Worm (Caenorhabditis elegans) whole organism, late embryonic: ENCODE results near the gene eak-7.

Experiments
- Y22D7AL.16 ChIP-seq: sonication (generic microtip); optimal IDR thresholded peaks from 2 replicates; lab custom pipeline; 2016; ENCODE audit warnings: missing genetic modification characterization, missing compliant biosample characterization
- ahr-1 ChIP-seq: sonication (generic microtip); optimal IDR thresholded peaks from 2 replicates; lab custom pipeline; 2016; ENCODE audit warnings: missing genetic modification characterization, missing compliant biosample characterization
- ama-1 ChIP-seq: fragments of 150-350 bp; optimal IDR thresholded peaks from 2 replicates; lab custom pipeline; 2014
- ceh-19 ChIP-seq: fragments of 200-800 bp; sonication (Bioruptor generic); optimal IDR thresholded peaks from 2 replicates; lab custom pipeline; 2018; ENCODE audit warnings: mild to moderate bottlenecking, missing genetic modification characterization, missing compliant biosample characterization
- fkh-10 ChIP-seq: fragments of 150-350 bp; optimal IDR thresholded peaks from 2 replicates; lab custom pipeline; 2014; ENCODE audit warnings: missing biosample characterization, missing genetic modification reagents, missing genetic modification characterization
- hlh-15 ChIP-seq: sonication (generic microtip); optimal IDR thresholded peaks from 2 replicates; lab custom pipeline; 2016; ENCODE audit warnings: missing genetic modification characterization, missing compliant biosample characterization
- madf-2 ChIP-seq: sonication (generic microtip); optimal IDR thresholded peaks from 2 replicates; lab custom pipeline; 2017; ENCODE audit warnings: missing genetic modification characterization, missing compliant biosample characterization
- nhr-11 ChIP-seq: fragments of 150-350 bp; optimal IDR thresholded peaks from 2 replicates; lab custom pipeline; 2014; ENCODE audit warnings: missing biosample characterization, missing genetic modification characterization
- pag-3 ChIP-seq: sonication (generic microtip); optimal IDR thresholded peaks from 2 replicates; lab custom pipeline; 2016; ENCODE audit warnings: missing compliant biosample characterization, missing genetic modification characterization, borderline replicate concordance
- pax-1 ChIP-seq: fragments of 150-350 bp; optimal IDR thresholded peaks from 2 replicates; lab custom pipeline; 2014; ENCODE audit warnings: missing biosample characterization, missing genetic modification characterization
- pha-4 ChIP-seq: fragments of 150-350 bp; optimal IDR thresholded peaks from 2 replicates; lab custom pipeline; 2018; ENCODE audit warnings: missing biosample characterization, missing genetic modification reagents, missing genetic modification characterization

- TF ChIP-seq madf-2 (tag; lab: Kevin White, UChicago) (no peak), ama-1 (lab: Kevin White, UChicago) (no peak), pax-1 (tag; lab: Kevin White, UChicago) (no peak), ceh-19 (no peak), Y22D7AL.16 (tag; lab: Kevin White, UChicago) (no peak), ahr-1 (tag; lab: Kevin White, UChicago) (no peak), pha-4 (tag; lab: Kevin White, UChicago) (no peak), hlh-15 (tag; lab: Kevin White, UChicago) (no peak), pag-3 (no peak), nhr-11 (tag; lab: Kevin White, UChicago) (no peak), fkh-10 (GFP tag; lab: Kevin White, UChicago) (no peak)
Observed at ce11 chrIV:12544624-12545023, 21.2 kb downstream of the eak-7 start.
